Worm (Caenorhabditis elegans) whole organism, L1 larva: Measurements from ENCODE around the gene F28F9.2.

Experiments
- egl-27 ChIP-seq, 2 experiments: fragments of 150-350 bp in 1 of 2; sonication (generic microtip); optimal IDR thresholded peaks; 3 replicates each; lab custom pipeline; 2017 to 2018; ENCODE audit warnings: missing biosample characterization in 2 of 2, missing genetic modification characterization in 2 of 2, missing genetic modification reagents in 2 of 2
- fkh-4 ChIP-seq: sonication (generic microtip); optimal IDR thresholded peaks from 2 replicates; lab custom pipeline; 2016; ENCODE audit warnings: missing compliant biosample characterization, missing genetic modification characterization, borderline replicate concordance
- fos-1 ChIP-seq: fragments of 150-350 bp; optimal IDR thresholded peaks from 2 replicates; lab custom pipeline; 2014; ENCODE audit warnings: missing biosample characterization, missing genetic modification characterization
- lin-13 ChIP-seq: fragments of 150-350 bp; optimal IDR thresholded peaks from 2 replicates; lab custom pipeline; 2014; ENCODE audit warnings: missing biosample characterization, missing genetic modification reagents, missing genetic modification characterization
- unc-62 ChIP-seq: fragments of 150-350 bp; optimal IDR thresholded peaks from 2 replicates; lab custom pipeline; 2014; ENCODE audit warnings: missing biosample characterization, missing genetic modification reagents, missing genetic modification characterization

- TF ChIP-seq fkh-4: no peak
- TF ChIP-seq fos-1 (tag; lab: Kevin White, UChicago): no peak
- TF ChIP-seq unc-62 (GFP tag; lab: Kevin White, UChicago): no peak
- no peak for TF ChIP-seq lin-13 (GFP tag; lab: Kevin White, UChicago)
- no peak for TF ChIP-seq egl-27 (tag; optimal IDR thresholded peaks at IDR 0.05; lab: Kevin White, UChicago)
Measured at ce11 chrIV:3857999-3858552, 18.6 kb downstream of the F28F9.2 start.
